Worm (Caenorhabditis elegans) whole organism, mixed stage, embryonic: Measurements from ENCODE around the gene F56D5.5.

Experiments
- nhr-237 ChIP-seq: fragments of 150-350 bp; optimal IDR thresholded peaks from 2 replicates; lab custom pipeline; 2014; ENCODE audit warnings: missing biosample characterization, missing genetic modification characterization
- pha-4 ChIP-seq: fragments of 150-350 bp; optimal IDR thresholded peaks from 2 replicates; lab custom pipeline; 2018; ENCODE audit warnings: missing biosample characterization, missing genetic modification reagents, missing genetic modification characterization

- TF ChIP-seq nhr-237 (tag; lab: Kevin White, UChicago) (no peak), pha-4 (tag; lab: Kevin White, UChicago) (no peak)
These were observed 23.1 kb downstream of the F56D5.5 start, which contains the start of gene C10C5.7 for ce11 chrIV:9384826-9385225.
